Worm (Caenorhabditis elegans) whole organism, midembryonic: Measurements from ENCODE around the gene col-115.

Experiments used
- T22C8.4 ChIP-seq: fragments of 200-800 bp; sonication (Bioruptor generic); IDR thresholded peaks from 2 replicates; pipeline ENCODE4 v1.3.6; 2022; ENCODE audit warnings: missing genetic modification characterization, missing compliant biosample characterization
- cog-1 ChIP-seq: sonication (generic microtip); optimal IDR thresholded peaks from 2 replicates; lab custom pipeline; 2016; ENCODE audit warnings: missing genetic modification characterization, missing compliant biosample characterization
- flt-1 ChIP-seq: fragments of 200-800 bp; sonication (Bioruptor generic); IDR thresholded peaks from 2 replicates; pipeline ENCODE4 v1.3.6; 2022; ENCODE audit warnings: missing genetic modification characterization, missing compliant biosample characterization
- klf-2 ChIP-seq: fragments of 200-800 bp; sonication (Bioruptor generic); conservative IDR thresholded peaks from 2 replicates; pipeline ENCODE4 v1.3.6; 2022; ENCODE audit warnings: missing genetic modification reagents, missing genetic modification characterization, missing compliant biosample characterization
- med-1 ChIP-seq: sonication (generic microtip); optimal IDR thresholded peaks from 2 replicates; lab custom pipeline; 2017; ENCODE audit warnings: missing genetic modification characterization, mild to moderate bottlenecking, missing compliant biosample characterization, antibody characterized with exemption, missing genetic modification reagents; ENCODE audit not compliant: insufficient read depth
- ref-1 ChIP-seq: fragments of 200-800 bp; sonication (Bioruptor generic); conservative IDR thresholded peaks from 2 replicates; pipeline ENCODE4 v1.3.6; 2022; ENCODE audit warnings: missing genetic modification reagents, missing genetic modification characterization, missing compliant biosample characterization
- tab-1 ChIP-seq: fragments of 200-800 bp; sonication (Bioruptor generic); IDR thresholded peaks from 2 replicates; pipeline ENCODE4 v1.3.6; 2022; ENCODE audit warnings: missing genetic modification characterization, missing compliant biosample characterization
- ztf-23 ChIP-seq: fragments of 200-800 bp; sonication (Bioruptor generic); IDR thresholded peaks from 2 replicates; pipeline ENCODE4 v1.3.6; 2022; ENCODE audit warnings: missing genetic modification reagents, missing genetic modification characterization, missing compliant biosample characterization
- ztf-29 ChIP-seq: fragments of 200-800 bp; sonication (Bioruptor generic); IDR thresholded peaks from 2 replicates; pipeline ENCODE4 v1.3.6; 2022; ENCODE audit warnings: missing genetic modification reagents, missing genetic modification characterization, missing compliant biosample characterization

- TF ChIP-seq cog-1 (tag; lab: Kevin White, UChicago) (no peak), ztf-23 (GFP tag; lab: Robert Waterston, UW) (no peak), T22C8.4 (GFP tag; lab: Robert Waterston, UW) (no peak), klf-2 (GFP tag; lab: Robert Waterston, UW) (no peak), flt-1 (GFP tag; lab: Robert Waterston, UW) (no peak), tab-1 (GFP tag; lab: Robert Waterston, UW) (no peak), ref-1 (GFP tag; lab: Robert Waterston, UW) (no peak), ztf-29 (GFP tag; lab: Robert Waterston, UW) (no peak), med-1 (GFP tag; lab: Kevin White, UChicago) (no peak)
Observed at ce11 chrIV:7983021-7983420, 5.5 kb upstream of the col-115 start.
